Worm (Caenorhabditis elegans) whole organism, young adult: Measurements from ENCODE around the gene cdc-48.2.

Experiments
- B0035.1 ChIP-seq: sonication (generic microtip); optimal IDR thresholded peaks from 2 replicates; lab custom pipeline; 2016; ENCODE audit warnings: missing genetic modification characterization, mild to moderate bottlenecking, missing compliant biosample characterization, missing genotype, missing genetic modification reagents
- Y53G8AR.9 ChIP-seq: fragments of 200-800 bp; sonication (Bioruptor generic); conservative IDR thresholded peaks from 2 replicates; pipeline ENCODE4 v1.3.6; 2022; ENCODE audit warnings: missing genetic modification reagents, missing genetic modification characterization, missing compliant biosample characterization
- ama-1 ChIP-seq, 3 experiments: fragments of 150-350 bp in 1 of 3; sonication (generic microtip) in 2 of 3; optimal IDR thresholded peaks; 2 replicates each; lab custom pipeline; 2014 to 2018; ENCODE audit warnings: missing biosample characterization in 2 of 3, missing genetic modification characterization in 2 of 3, missing genetic modification reagents in 2 of 3
- die-1 ChIP-seq: sonication (generic microtip); optimal IDR thresholded peaks from 2 replicates; lab custom pipeline; 2016; ENCODE audit warnings: missing genotype, mild to moderate bottlenecking, missing genetic modification characterization, missing compliant biosample characterization

ce11 chrII:8144543-8144942 is 6.2 kb downstream of the cdc-48.2 start, which contains the start of gene F10B5.2:
- TF ChIP-seq B0035.1 (tag; lab: Kevin White, UChicago): no peak
- peak; percentile 66; the same call in 1 of the 2 replicates for TF ChIP-seq Y53G8AR.9
- no peak for TF ChIP-seq ama-1 (optimal IDR thresholded peaks at IDR 0.05; lab: Kevin White, UChicago)
- no peak for TF ChIP-seq ama-1 (GFP tag; optimal IDR thresholded peaks at IDR 0.05; lab: Kevin White, UChicago)
- no peak for TF ChIP-seq die-1
